Fruit fly (Drosophila melanogaster) whole organism, embryonic: ENCODE measurements around the gene CG34028.

ENCODE experiments used
- Adf1 ChIP-seq: fragments of 200-800 bp; sonication (Bioruptor generic); IDR thresholded peaks from 2 replicates; pipeline ENCODE4 v1.3.6; 2022; ENCODE audit warnings: missing biosample characterization, missing genetic modification characterization
- Bdp1 ChIP-seq: fragments of 200-800 bp; sonication (Bioruptor generic); optimal IDR thresholded peaks from 3 replicates; lab custom pipeline; 2016; ENCODE audit warnings: missing biosample characterization, missing genetic modification characterization
- CG13894 ChIP-seq: fragments of 200-800 bp; sonication (Bioruptor generic); optimal IDR thresholded peaks from 3 replicates; lab custom pipeline; 2018; ENCODE audit warnings: missing biosample characterization, mild to moderate bottlenecking, missing genetic modification characterization, moderate library complexity
- CG14860 ChIP-seq: fragments of 200-800 bp; sonication (Bioruptor generic); IDR thresholded peaks from 3 replicates; pipeline ENCODE4 v1.3.6; 2022; ENCODE audit warnings: missing biosample characterization, missing genetic modification characterization; ENCODE audit not compliant: partially characterized antibody
- CG18476 ChIP-seq: fragments of 200-800 bp; sonication (Bioruptor generic); optimal IDR thresholded peaks from 2 replicates; lab custom pipeline; 2016; ENCODE audit warnings: missing biosample characterization, mild to moderate bottlenecking, missing genetic modification characterization
- CG2199 ChIP-seq: fragments of 200-800 bp; sonication (Bioruptor generic); IDR thresholded peaks from 3 replicates; pipeline ENCODE4 v1.3.6; 2022; ENCODE audit warnings: missing biosample characterization, missing genetic modification characterization
- CG30020 ChIP-seq: fragments of 200-800 bp; optimal IDR thresholded peaks from 2 replicates; lab custom pipeline; 2019; ENCODE audit warnings: missing biosample characterization, mild to moderate bottlenecking, missing genetic modification characterization, moderate library complexity
- CG30431 ChIP-seq: fragments of 200-800 bp; sonication (Bioruptor generic); optimal IDR thresholded peaks from 2 replicates; lab custom pipeline; 2017; ENCODE audit warnings: missing biosample characterization, missing genetic modification characterization
- CG31388 ChIP-seq: fragments of 200-800 bp; sonication (Bioruptor generic); optimal IDR thresholded peaks from 2 replicates; lab custom pipeline; 2016; ENCODE audit warnings: missing biosample characterization, missing genetic modification characterization
- CG33213 ChIP-seq: fragments of 200-800 bp; sonication (Bioruptor generic); optimal IDR thresholded peaks from 3 replicates; lab custom pipeline; 2016; ENCODE audit warnings: missing biosample characterization, missing genetic modification characterization
- CG34422 ChIP-seq: fragments of 200-800 bp; sonication (Bioruptor generic); IDR thresholded peaks from 3 replicates; pipeline ENCODE4 v1.3.6; 2022; ENCODE audit warnings: missing biosample characterization, missing genetic modification characterization
- CG3847 ChIP-seq: fragments of 200-800 bp; sonication (Bioruptor generic); IDR thresholded peaks from 2 replicates; pipeline ENCODE4 v1.3.6; 2022; ENCODE audit warnings: missing biosample characterization, missing genetic modification characterization
- CG5953 ChIP-seq: fragments of 200-800 bp; sonication (Bioruptor generic); IDR thresholded peaks from 2 replicates; pipeline ENCODE4 v1.3.6; 2022; ENCODE audit warnings: missing biosample characterization, missing genetic modification characterization
- CG7963 ChIP-seq: fragments of 200-800 bp; sonication (Bioruptor generic); IDR thresholded peaks from 3 replicates; pipeline ENCODE4 v1.3.6; 2022; ENCODE audit warnings: missing biosample characterization, missing genetic modification characterization; ENCODE audit not compliant: partially characterized antibody
- CG8089 ChIP-seq: fragments of 200-800 bp; sonication (Bioruptor generic); optimal IDR thresholded peaks from 3 replicates; lab custom pipeline; 2016; ENCODE audit warnings: missing biosample characterization, missing genetic modification characterization
- CG9437 ChIP-seq: fragments of 200-800 bp; sonication (Bioruptor generic); optimal IDR thresholded peaks from 2 replicates; lab custom pipeline; 2018; ENCODE audit warnings: missing biosample characterization, mild to moderate bottlenecking, missing genetic modification characterization
- CHES-1-like ChIP-seq: fragments of 200-800 bp; sonication (Bioruptor generic); optimal IDR thresholded peaks from 2 replicates; lab custom pipeline; 2016; ENCODE audit warnings: missing biosample characterization, missing genetic modification characterization
- D19A ChIP-seq: fragments of 200-800 bp; optimal IDR thresholded peaks from 3 replicates; lab custom pipeline; 2019; ENCODE audit warnings: missing biosample characterization, mild to moderate bottlenecking, missing genetic modification characterization, moderate library complexity
- Doc3 ChIP-seq: fragments of 200-800 bp; sonication (Bioruptor generic); IDR thresholded peaks from 3 replicates; pipeline ENCODE4 v1.3.6; 2022; ENCODE audit warnings: missing biosample characterization, missing genetic modification characterization; ENCODE audit not compliant: partially characterized antibody
- Eip74EF ChIP-seq, 2 experiments: fragments of 200-800 bp in 1 of 2; fragments of >200 bp in 1 of 2; sonication (Bioruptor generic) in 1 of 2; optimal IDR thresholded peaks; 2 replicates each; lab custom pipeline; 2017 to 2019; ENCODE audit warnings: missing biosample characterization in 2 of 2, missing genetic modification characterization in 2 of 2, mild to moderate bottlenecking in 1 of 2, moderate library complexity in 1 of 2
- Fer3 ChIP-seq: fragments of 200-800 bp; sonication (Bioruptor generic); optimal IDR thresholded peaks from 2 replicates; lab custom pipeline; 2018; ENCODE audit warnings: missing biosample characterization, mild to moderate bottlenecking, missing genetic modification characterization, moderate library complexity
- Jarid2 ChIP-seq: fragments of 200-800 bp; sonication (Bioruptor generic); optimal IDR thresholded peaks from 3 replicates; lab custom pipeline; 2017; ENCODE audit warnings: mild to moderate bottlenecking, missing biosample characterization, missing genetic modification reagents, missing genetic modification characterization
- Lim3 ChIP-seq: fragments of 200-800 bp; sonication (Bioruptor generic); IDR thresholded peaks from 2 replicates; pipeline ENCODE4 v1.3.6; 2022; ENCODE audit warnings: missing biosample characterization, missing genetic modification characterization
- Myb ChIP-seq: fragments of 200-800 bp; sonication (Bioruptor generic); optimal IDR thresholded peaks from 2 replicates; lab custom pipeline; 2016; ENCODE audit warnings: missing biosample characterization, missing genetic modification characterization
- Side ChIP-seq: fragments of 200-800 bp; sonication (Bioruptor generic); optimal IDR thresholded peaks from 2 replicates; lab custom pipeline; 2016; ENCODE audit warnings: missing biosample characterization, missing genetic modification characterization
- bab2 ChIP-seq: fragments of 200-800 bp; sonication (Bioruptor generic); optimal IDR thresholded peaks from 2 replicates; lab custom pipeline; 2016; ENCODE audit warnings: missing biosample characterization, missing genetic modification characterization
- caup ChIP-seq: fragments of 200-800 bp; sonication (Bioruptor generic); optimal IDR thresholded peaks from 3 replicates; lab custom pipeline; 2017; ENCODE audit warnings: missing biosample characterization, mild to moderate bottlenecking, missing genetic modification characterization, moderate library complexity; ENCODE audit not compliant: severe bottlenecking
- chn ChIP-seq: fragments of 200-800 bp; sonication (Bioruptor generic); optimal IDR thresholded peaks from 2 replicates; lab custom pipeline; 2016; ENCODE audit warnings: missing biosample characterization, missing genetic modification characterization
- crc ChIP-seq: fragments of 200-800 bp; sonication (Bioruptor generic); optimal IDR thresholded peaks from 2 replicates; lab custom pipeline; 2016; ENCODE audit warnings: missing biosample characterization, missing genetic modification characterization
- dan ChIP-seq: fragments of 200-800 bp; sonication (Bioruptor generic); IDR thresholded peaks from 2 replicates; pipeline ENCODE4 v1.3.6; 2022; ENCODE audit warnings: missing biosample characterization, missing genetic modification characterization
- dmrt11E ChIP-seq: fragments of 200-800 bp; sonication (Bioruptor generic); optimal IDR thresholded peaks from 3 replicates; lab custom pipeline; 2018; ENCODE audit warnings: missing biosample characterization, mild to moderate bottlenecking, missing genetic modification characterization, moderate library complexity
- exex ChIP-seq: fragments of 200-800 bp; sonication (Bioruptor generic); optimal IDR thresholded peaks from 4 replicates; lab custom pipeline; 2018; ENCODE audit warnings: missing biosample characterization, mild to moderate bottlenecking, missing genetic modification characterization, moderate library complexity
- eyg ChIP-seq: fragments of 200-800 bp; sonication (Bioruptor generic); optimal IDR thresholded peaks from 3 replicates; lab custom pipeline; 2016; ENCODE audit warnings: missing biosample characterization, missing genetic modification characterization
- fd64A ChIP-seq: fragments of 200-800 bp; sonication (Bioruptor generic); optimal IDR thresholded peaks from 3 replicates; lab custom pipeline; 2018; ENCODE audit warnings: missing biosample characterization, mild to moderate bottlenecking, missing genetic modification characterization
- fd96Cb ChIP-seq: fragments of 200-800 bp; sonication (Bioruptor generic); optimal IDR thresholded peaks from 2 replicates; lab custom pipeline; 2018; ENCODE audit warnings: missing biosample characterization, mild to moderate bottlenecking, missing genetic modification characterization, moderate library complexity
- jing ChIP-seq: fragments of 200-800 bp; sonication (Bioruptor generic); optimal IDR thresholded peaks from 2 replicates; lab custom pipeline; 2018; ENCODE audit warnings: missing biosample characterization, mild to moderate bottlenecking, missing genetic modification characterization
- klu ChIP-seq: fragments of 200-800 bp; sonication (Bioruptor generic); IDR thresholded peaks from 2 replicates; pipeline ENCODE4 v1.3.6; 2022; ENCODE audit warnings: missing biosample characterization, missing genetic modification characterization
- nau ChIP-seq: fragments of 200-800 bp; sonication (Bioruptor generic); optimal IDR thresholded peaks from 3 replicates; lab custom pipeline; 2017; ENCODE audit warnings: missing biosample characterization, mild to moderate bottlenecking, missing genetic modification characterization, missing genetic modification reagents
- otp ChIP-seq: fragments of 200-800 bp; sonication (Bioruptor generic); IDR thresholded peaks from 3 replicates; pipeline ENCODE4, ENCODE4 v1.3.6; 2022; ENCODE audit warnings: missing biosample characterization, missing genetic modification characterization
- pho ChIP-seq: fragments of 200-800 bp; sonication (Bioruptor generic); optimal IDR thresholded peaks from 2 replicates; lab custom pipeline; 2016; ENCODE audit warnings: missing biosample characterization, missing genetic modification characterization
- ro ChIP-seq: fragments of 200-800 bp; sonication (Bioruptor generic); IDR thresholded peaks from 2 replicates; pipeline ENCODE4 v1.3.6; 2022; ENCODE audit warnings: missing biosample characterization, missing genetic modification characterization
- run ChIP-seq: fragments of 200-800 bp; sonication (Bioruptor generic); optimal IDR thresholded peaks from 3 replicates; lab custom pipeline; 2018; ENCODE audit warnings: missing biosample characterization, mild to moderate bottlenecking, missing genetic modification characterization
- salm ChIP-seq: fragments of 200-800 bp; sonication (Bioruptor generic); optimal IDR thresholded peaks from 2 replicates; lab custom pipeline; 2018; ENCODE audit warnings: missing biosample characterization, mild to moderate bottlenecking, missing genetic modification characterization
- seq ChIP-seq: fragments of 200-800 bp; sonication (Bioruptor generic); IDR thresholded peaks from 2 replicates; pipeline ENCODE4 v1.3.6; 2022; ENCODE audit warnings: missing biosample characterization, missing genetic modification characterization
- so ChIP-seq: fragments of 200-800 bp; sonication (Bioruptor generic); IDR thresholded peaks from 3 replicates; pipeline ENCODE4 v1.3.6; 2022; ENCODE audit warnings: missing biosample characterization, missing genetic modification characterization
- unc-4 ChIP-seq: fragments of 200-800 bp; sonication (Bioruptor generic); IDR thresholded peaks from 2 replicates; pipeline ENCODE4 v1.3.6; 2022; ENCODE audit warnings: missing biosample characterization, missing genetic modification characterization; ENCODE audit not compliant: partially characterized antibody
- wek ChIP-seq: fragments of 200-800 bp; sonication (Bioruptor generic); optimal IDR thresholded peaks from 3 replicates; lab custom pipeline; 2018; ENCODE audit warnings: missing biosample characterization, mild to moderate bottlenecking, missing genetic modification characterization, moderate library complexity
- zfh1 ChIP-seq: fragments of 200-800 bp; sonication (Bioruptor generic); IDR thresholded peaks from 3 replicates; pipeline ENCODE4 v1.3.6; 2022; ENCODE audit warnings: missing biosample characterization, missing genetic modification characterization

CG34028 gene

dm6 chrX:9553545-9554320 lies 42.4 kb downstream of the CG34028 start (continued):
- peak; percentile 88 for TF ChIP-seq so (GFP tag; lab: Robert Waterston, UW)
- peak; percentile 41 for TF ChIP-seq ro
- peak; percentile 40 for TF ChIP-seq CHES-1-like (GFP tag; lab: Kevin White, UChicago)
- peak; percentile 59 for TF ChIP-seq CG30020 (tag; lab: Kevin White, UChicago)
- TF ChIP-seq unc-4 = 0 out of 2 replicates have a peak, but pooled peaks have one; percentile 19
- no peak for TF ChIP-seq CG14860
- TF ChIP-seq klu (GFP tag; lab: Robert Waterston, UW) = peak; percentile 64
- peak; percentile 24 for TF ChIP-seq Myb (GFP tag; lab: Kevin White, UChicago)
- TF ChIP-seq CG34422 (GFP tag; lab: Robert Waterston, UW) = peak; percentile 89
- peak; percentile 68 for TF ChIP-seq fd64A (GFP tag; lab: Kevin White, UChicago)
- TF ChIP-seq pho (GFP tag; lab: Kevin White, UChicago) = peak; percentile 71
- TF ChIP-seq CG5953 = peak; percentile 56; the same call in 1 of the 2 replicates
- peak; percentile 59 for TF ChIP-seq Side
- peak; percentile 74 for TF ChIP-seq salm (tag; lab: Kevin White, UChicago)
- peak; percentile 74 for TF ChIP-seq jing (GFP tag; lab: Kevin White, UChicago)
- peak; percentile 56 for TF ChIP-seq CG31388 (GFP tag; lab: Kevin White, UChicago)
- peak; percentile 88 for TF ChIP-seq dmrt11E (tag; lab: Kevin White, UChicago)
- TF ChIP-seq dan (GFP tag; lab: Robert Waterston, UW) = no peak; the same call in 1 of the 2 replicates
- TF ChIP-seq Eip74EF (GFP tag; optimal IDR thresholded peaks at IDR 0.05; lab: Kevin White, UChicago) = peak in 1 of 2 experiments; percentile 72
- TF ChIP-seq CG18476 (GFP tag; lab: Kevin White, UChicago) = peak; percentile 74
- TF ChIP-seq bab2 (GFP tag; lab: Kevin White, UChicago) = peak; percentile 65
- peak; percentile 74 for TF ChIP-seq CG9437
- peak; percentile 81 for TF ChIP-seq chn
- peak; percentile 89 for TF ChIP-seq caup (GFP tag; lab: Kevin White, UChicago)
- TF ChIP-seq CG30431 (GFP tag; lab: Kevin White, UChicago) = peak; percentile 82
- TF ChIP-seq Doc3 (GFP tag; lab: Robert Waterston, UW) = no peak; the same call in 2 of the 3 replicates
- TF ChIP-seq CG2199 (GFP tag; lab: Robert Waterston, UW) = peak; percentile 61; the same call in 1 of the 3 replicates
- 0 out of 3 replicates have a peak, but pooled peaks have one; percentile 38 for TF ChIP-seq otp (GFP tag; lab: Robert Waterston, UW)
- TF ChIP-seq seq = peak; percentile 89
- no peak for TF ChIP-seq CG7963
- TF ChIP-seq crc (GFP tag; lab: Kevin White, UChicago) = peak; percentile 38
- peak; percentile 56; the same call in 1 of the 2 replicates for TF ChIP-seq Adf1
- TF ChIP-seq CG8089 (GFP tag; lab: Kevin White, UChicago) = peak; percentile 40
- TF ChIP-seq Fer3 = peak; percentile 92
- peak; percentile 74 for TF ChIP-seq Jarid2
- peak; percentile 89 for TF ChIP-seq CG3847 (GFP tag; lab: Robert Waterston, UW)
- no peak for TF ChIP-seq eyg
- peak; percentile 80 for TF ChIP-seq nau (GFP tag; lab: Kevin White, UChicago)
- 0 out of 2 replicates have a peak, but pooled peaks have one; percentile 54 for TF ChIP-seq Lim3 (GFP tag; lab: Robert Waterston, UW)
- peak; percentile 88 for TF ChIP-seq zfh1 (GFP tag; lab: Robert Waterston, UW)
- peak; percentile 5 for TF ChIP-seq CG33213 (GFP tag; lab: Kevin White, UChicago)
- TF ChIP-seq wek (GFP tag; lab: Kevin White, UChicago) = peak; percentile 72
- peak; percentile 76 for TF ChIP-seq fd96Cb (tag; lab: Kevin White, UChicago)
- TF ChIP-seq D19A (tag; lab: Kevin White, UChicago) = peak; percentile 81
- peak; percentile 69 for TF ChIP-seq Bdp1
- TF ChIP-seq CG13894 = peak; percentile 87
- peak; percentile 78 for TF ChIP-seq run
- TF ChIP-seq exex (tag; lab: Kevin White, UChicago) = peak; percentile 47
